Worm (Caenorhabditis elegans): ENCODE measurements around the gene str-148.
"Not testable (repeated sequence)": the region's sequence is repeated elsewhere in the genome, so short reads cannot be mapped to it uniquely, and the experiment has no call there.

str-148 gene

DNA sequence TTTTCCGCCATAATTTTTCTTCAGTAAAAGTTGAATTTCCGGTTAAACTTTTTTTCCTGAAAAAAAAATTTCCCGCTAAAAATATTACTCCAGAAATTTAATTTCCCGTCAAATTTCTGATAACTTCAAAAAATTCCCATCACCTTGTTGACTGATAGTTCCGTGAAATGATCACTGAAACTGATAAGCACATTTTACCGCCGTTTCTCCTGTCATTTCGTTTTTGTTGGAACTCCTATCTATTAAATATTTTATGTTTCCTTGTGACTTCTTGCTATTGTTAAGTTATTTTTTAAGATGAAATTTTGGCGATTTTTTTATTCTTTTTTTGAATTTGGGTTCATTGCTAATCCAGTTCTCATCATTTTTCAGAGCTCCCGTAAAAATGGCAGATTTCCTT is 17.2 kb upstream of the str-148 start, which contains the start of gene math-34:
TSS of gene math-34 (plus strand) at position 371 of the 400 bp plus-strand sequence.
- TF ChIP-seq zag-1 (tag; optimal IDR thresholded peaks at IDR 0.05) (no peak), elt-2 (tag; optimal IDR thresholded peaks at IDR 0.05) (peak; percentile 71), nhr-12 (tag; optimal IDR thresholded peaks at IDR 0.05) (no peak), pha-4 (tag; optimal IDR thresholded peaks at IDR 0.05) (peak; percentile 24)

DNA sequence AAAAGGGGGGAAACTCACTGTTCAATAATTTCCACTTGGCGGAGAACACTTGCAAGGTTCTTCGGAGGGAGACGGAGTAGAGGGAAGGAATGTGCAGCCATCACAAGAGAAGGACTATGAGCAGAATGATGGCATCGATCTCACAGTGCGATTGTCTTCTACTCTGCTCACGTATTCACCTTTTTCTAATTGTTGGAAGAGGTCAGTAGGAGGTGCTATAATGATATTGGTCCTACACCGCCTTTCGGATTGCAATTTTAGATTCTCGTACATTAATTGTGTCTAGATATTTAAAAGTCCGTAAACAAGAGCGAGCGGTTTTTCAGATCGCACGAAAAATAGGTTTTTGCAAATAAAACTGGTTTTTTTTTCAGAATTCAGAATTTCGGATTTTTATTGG is 5.3 kb upstream of the str-148 start, which contains the start of gene fbxb-39:
TSS of gene fbxb-39 (minus strand) at position 101 of the 400 bp plus-strand sequence.
- no peak for TF ChIP-seq jun-1 (tag; optimal IDR thresholded peaks at IDR 0.05)
- TF ChIP-seq ceh-9 (tag; optimal IDR thresholded peaks at IDR 0.05): no peak
- no peak for TF ChIP-seq nfya-1 (tag; optimal IDR thresholded peaks at IDR 0.05; ENCODE audit: insufficient read depth)
- TF ChIP-seq unc-39 (tag; optimal IDR thresholded peaks at IDR 0.05): no peak
- no peak for TF ChIP-seq nhr-77 (tag; optimal IDR thresholded peaks at IDR 0.05)
- no peak for TF ChIP-seq nhr-11 (tag; optimal IDR thresholded peaks at IDR 0.05)
- TF ChIP-seq eor-1 (tag; optimal IDR thresholded peaks at IDR 0.05): no peak
- no peak for TF ChIP-seq unc-62 (GFP tag; optimal IDR thresholded peaks at IDR 0.05)
- no peak for TF ChIP-seq fkh-2 (tag; optimal IDR thresholded peaks at IDR 0.05)
- TF ChIP-seq zag-1 (tag; optimal IDR thresholded peaks at IDR 0.05): no peak
- TF ChIP-seq sea-2 (GFP tag; optimal IDR thresholded peaks at IDR 0.05): no peak
- no peak for TF ChIP-seq nhr-12 (tag; optimal IDR thresholded peaks at IDR 0.05)
- no peak for TF ChIP-seq ztf-4 (tag; optimal IDR thresholded peaks at IDR 0.05)
- TF ChIP-seq nhr-237 (tag; optimal IDR thresholded peaks at IDR 0.05): no peak
- no peak for TF ChIP-seq snpc-4 (tag; optimal IDR thresholded peaks at IDR 0.05)
- no peak for TF ChIP-seq lsy-12 (tag; optimal IDR thresholded peaks at IDR 0.05)
- TF ChIP-seq fkh-10 (GFP tag; optimal IDR thresholded peaks at IDR 0.05): no peak
- no peak for TF ChIP-seq R02D3.7 (tag; optimal IDR thresholded peaks at IDR 0.05)
- no peak for TF ChIP-seq elt-1 (tag; optimal IDR thresholded peaks at IDR 0.05)

DNA sequence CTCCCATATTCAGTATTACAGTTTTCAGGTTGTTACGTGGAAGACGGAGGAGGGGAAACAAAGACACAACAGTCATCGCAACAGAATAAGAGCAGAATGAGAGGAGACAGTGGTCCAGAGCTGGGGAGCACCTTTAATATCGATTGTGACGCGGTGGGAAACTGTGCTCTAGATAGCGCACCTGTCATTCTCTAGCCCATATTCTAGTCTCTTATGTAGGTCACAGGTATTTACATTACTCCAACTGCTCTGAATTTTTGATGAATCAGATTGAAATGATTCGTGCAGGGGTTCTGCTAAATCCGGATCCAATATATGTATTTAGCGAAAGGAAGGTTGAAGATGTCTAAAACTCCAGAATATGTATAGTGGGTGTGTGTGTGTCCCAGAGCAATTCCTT is 3.6 kb upstream of the str-148 start, which contains the start of gene fbxb-41:
TSS of gene fbxb-41 (minus strand) at position 101 of the 400 bp plus-strand sequence.
- TF ChIP-seq hmg-11 (tag; optimal IDR thresholded peaks at IDR 0.05) (no peak), nhr-67 (tag; optimal IDR thresholded peaks at IDR 0.05) (no peak), snpc-4 (tag; optimal IDR thresholded peaks at IDR 0.05) (no peak), nfya-1 (tag; optimal IDR thresholded peaks at IDR 0.05; ENCODE audit: insufficient read depth) (no peak), fkh-10 (GFP tag; optimal IDR thresholded peaks at IDR 0.05) (no peak), R02D3.7 (tag; optimal IDR thresholded peaks at IDR 0.05) (no peak), skn-1 (tag; optimal IDR thresholded peaks at IDR 0.05) (no peak), aly-2 (tag; optimal IDR thresholded peaks at IDR 0.05) (no peak), nhr-25 (tag; optimal IDR thresholded peaks at IDR 0.05) (no peak), zag-1 (tag; optimal IDR thresholded peaks at IDR 0.05) (no peak), fkh-2 (tag; optimal IDR thresholded peaks at IDR 0.05) (no peak), elt-3 (tag; optimal IDR thresholded peaks at IDR 0.05) (no peak), mdl-1 (tag; optimal IDR thresholded peaks at IDR 0.05) (no peak), nhr-76 (tag; optimal IDR thresholded peaks at IDR 0.05) (no peak), unc-62 (GFP tag; optimal IDR thresholded peaks at IDR 0.05) (no peak), ztf-4 (tag; optimal IDR thresholded peaks at IDR 0.05) (no peak), lsy-12 (tag; optimal IDR thresholded peaks at IDR 0.05) (no peak), nhr-237 (tag; optimal IDR thresholded peaks at IDR 0.05) (no peak)

DNA sequence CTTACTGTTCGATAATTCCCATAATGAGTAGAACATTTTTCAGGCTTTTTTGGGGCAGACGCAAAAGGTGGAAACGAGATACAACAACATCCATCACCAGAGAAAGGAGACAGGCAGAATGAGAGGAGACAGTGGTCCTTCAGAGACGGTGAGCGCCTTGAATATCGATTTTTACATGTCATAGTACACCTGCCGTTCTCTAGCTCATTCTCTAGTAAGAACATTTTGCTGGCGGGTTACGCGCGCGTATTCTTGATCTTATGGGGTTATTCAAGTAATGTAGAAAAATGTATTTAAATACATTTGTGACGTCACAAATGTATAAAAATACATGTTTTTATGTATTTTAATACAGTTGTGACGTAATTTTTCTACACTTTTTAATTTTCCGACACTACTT is 1.9 kb upstream of the str-148 start, which contains the start of gene fbxb-45:
TSS of gene fbxb-45 (minus strand) at position 101 of the 400 bp plus-strand sequence.
- not testable (repeated sequence) for TF ChIP-seq zag-1, pha-4, unc-39 (tag; optimal IDR thresholded peaks at IDR 0.05)

DNA sequence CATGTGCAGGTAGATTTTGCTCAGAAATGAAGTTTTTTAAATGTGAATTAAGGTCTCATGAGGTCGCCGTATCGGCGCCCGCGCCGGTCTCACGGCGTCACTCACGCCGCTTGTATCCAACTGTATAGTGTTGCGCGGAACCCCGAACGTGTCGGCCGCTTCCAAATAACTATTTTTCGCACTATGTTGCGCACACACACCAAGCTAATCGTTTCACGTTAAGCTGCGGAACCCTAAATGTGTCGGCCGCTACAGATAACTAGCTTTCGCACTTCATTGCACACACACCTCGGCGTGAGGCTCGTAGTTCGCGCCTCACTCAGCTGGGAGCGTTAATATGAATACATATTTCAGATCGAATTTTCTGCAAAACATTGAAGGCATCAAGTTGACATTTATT is 1.1 kb downstream of the str-148 start:
- TF ChIP-seq tbx-2 (tag; optimal IDR thresholded peaks at IDR 0.05) (no peak), pha-4 (tag; optimal IDR thresholded peaks at IDR 0.05) (no peak), snpc-4 (tag; optimal IDR thresholded peaks at IDR 0.05) (no peak), nhr-237 (tag; optimal IDR thresholded peaks at IDR 0.05) (no peak), pqm-1 (tag; optimal IDR thresholded peaks at IDR 0.05) (no peak), nhr-23 (tag; optimal IDR thresholded peaks at IDR 0.05) (no peak), unc-62 (GFP tag; optimal IDR thresholded peaks at IDR 0.05) (no peak), ZK546.5 (tag; optimal IDR thresholded peaks at IDR 0.05) (no peak), nhr-76 (tag; optimal IDR thresholded peaks at IDR 0.05) (no peak), unc-39 (tag; optimal IDR thresholded peaks at IDR 0.05) (no peak), daf-12 (tag; optimal IDR thresholded peaks at IDR 0.05) (no peak), nhr-43 (tag; optimal IDR thresholded peaks at IDR 0.05; ENCODE audit: poor library complexity, severe bottlenecking) (no peak), ztf-4 (tag; optimal IDR thresholded peaks at IDR 0.05) (no peak), jun-1 (tag; optimal IDR thresholded peaks at IDR 0.05) (no peak), aly-2 (tag; optimal IDR thresholded peaks at IDR 0.05) (no peak)

Data from whole organism, L3 larva.